Worm (Caenorhabditis elegans) whole organism, late embryonic: ENCODE data around the gene nhr-45.

Experiments used
- K02D7.2 ChIP-seq: sonication (generic microtip); optimal IDR thresholded peaks from 2 replicates; lab custom pipeline; 2017; ENCODE audit warnings: mild to moderate bottlenecking, missing genetic modification characterization, missing compliant biosample characterization
- ceh-14 ChIP-seq: sonication (generic microtip); optimal IDR thresholded peaks from 2 replicates; lab custom pipeline; 2016; ENCODE audit warnings: missing genotype, missing genetic modification characterization, missing compliant biosample characterization
- ceh-19 ChIP-seq: fragments of 200-800 bp; sonication (Bioruptor generic); optimal IDR thresholded peaks from 2 replicates; lab custom pipeline; 2018; ENCODE audit warnings: mild to moderate bottlenecking, missing genetic modification characterization, missing compliant biosample characterization
- ceh-24 ChIP-seq: sonication (generic microtip); optimal IDR thresholded peaks from 2 replicates; lab custom pipeline; 2016; ENCODE audit warnings: mild to moderate bottlenecking, missing genetic modification characterization, missing compliant biosample characterization
- ceh-30 ChIP-seq: fragments of 150-350 bp; optimal IDR thresholded peaks from 2 replicates; lab custom pipeline; 2014; ENCODE audit warnings: missing biosample characterization, missing genetic modification characterization
- ceh-31 ChIP-seq: sonication (generic microtip); optimal IDR thresholded peaks from 2 replicates; lab custom pipeline; 2016; ENCODE audit warnings: missing genetic modification characterization, missing compliant biosample characterization
- ceh-34 ChIP-seq: sonication (generic microtip); optimal IDR thresholded peaks from 2 replicates; lab custom pipeline; 2016; ENCODE audit warnings: mild to moderate bottlenecking, missing genetic modification characterization, missing compliant biosample characterization
- ceh-45 ChIP-seq: fragments of 200-800 bp; sonication (Bioruptor generic); IDR thresholded peaks from 2 replicates; pipeline ENCODE4 v1.3.6; 2022; ENCODE audit warnings: missing genetic modification reagents, missing genetic modification characterization, missing compliant biosample characterization
- dmd-4 ChIP-seq: sonication (generic microtip); optimal IDR thresholded peaks from 2 replicates; lab custom pipeline; 2016; ENCODE audit warnings: borderline replicate concordance, missing genetic modification characterization, missing compliant biosample characterization
- dve-1 ChIP-seq: sonication (generic microtip); optimal IDR thresholded peaks from 2 replicates; lab custom pipeline; 2017; ENCODE audit warnings: antibody characterized with exemption, mild to moderate bottlenecking, missing genetic modification characterization, missing compliant biosample characterization
- elt-2 ChIP-seq: sonication (generic microtip); optimal IDR thresholded peaks from 2 replicates; lab custom pipeline; 2016; ENCODE audit warnings: missing genetic modification reagents, missing genetic modification characterization, missing compliant biosample characterization
- elt-4 ChIP-seq: sonication (generic microtip); optimal IDR thresholded peaks from 2 replicates; lab custom pipeline; 2016; ENCODE audit warnings: missing genetic modification characterization, missing compliant biosample characterization
- ets-4 ChIP-seq: sonication (generic microtip); optimal IDR thresholded peaks from 2 replicates; lab custom pipeline; 2016; ENCODE audit warnings: missing genetic modification characterization, missing compliant biosample characterization
- eyg-1 ChIP-seq: sonication (generic microtip); optimal IDR thresholded peaks from 2 replicates; lab custom pipeline; 2016; ENCODE audit warnings: missing genotype, missing genetic modification characterization, missing compliant biosample characterization
- lim-6 ChIP-seq: sonication (generic microtip); optimal IDR thresholded peaks from 2 replicates; lab custom pipeline; 2016; ENCODE audit warnings: missing genetic modification characterization, missing compliant biosample characterization
- madf-2 ChIP-seq: sonication (generic microtip); optimal IDR thresholded peaks from 2 replicates; lab custom pipeline; 2017; ENCODE audit warnings: missing genetic modification characterization, missing compliant biosample characterization
- mec-3 ChIP-seq: sonication (generic microtip); optimal IDR thresholded peaks from 2 replicates; lab custom pipeline; 2016; ENCODE audit warnings: borderline replicate concordance, missing genetic modification characterization, missing compliant biosample characterization
- nfya-1 ChIP-seq: sonication (generic microtip); optimal IDR thresholded peaks from 2 replicates; lab custom pipeline; 2017; ENCODE audit warnings: missing genetic modification characterization, mild to moderate bottlenecking, missing compliant biosample characterization, antibody characterized with exemption, moderate library complexity
- nhr-232 ChIP-seq: sonication (generic microtip); optimal IDR thresholded peaks from 2 replicates; lab custom pipeline; 2016; ENCODE audit warnings: missing genetic modification characterization, missing compliant biosample characterization
- npax-4 ChIP-seq: sonication (generic microtip); optimal IDR thresholded peaks from 2 replicates; lab custom pipeline; 2016; ENCODE audit warnings: missing genetic modification characterization, missing compliant biosample characterization
- odd-2 ChIP-seq: sonication (generic microtip); optimal IDR thresholded peaks from 2 replicates; lab custom pipeline; 2017; ENCODE audit warnings: antibody characterized with exemption, mild to moderate bottlenecking, missing genetic modification characterization, missing compliant biosample characterization
- pag-3 ChIP-seq: sonication (generic microtip); optimal IDR thresholded peaks from 2 replicates; lab custom pipeline; 2016; ENCODE audit warnings: missing compliant biosample characterization, missing genetic modification characterization, borderline replicate concordance
- pat-9 ChIP-seq: fragments of 200-800 bp; sonication (Bioruptor generic); optimal IDR thresholded peaks from 2 replicates; lab custom pipeline; 2018; ENCODE audit warnings: mild to moderate bottlenecking, missing genetic modification characterization, moderate library complexity, missing compliant biosample characterization
- pax-1 ChIP-seq: fragments of 150-350 bp; optimal IDR thresholded peaks from 2 replicates; lab custom pipeline; 2014; ENCODE audit warnings: missing biosample characterization, missing genetic modification characterization
- pqm-1 ChIP-seq: sonication (generic microtip); optimal IDR thresholded peaks from 2 replicates; lab custom pipeline; 2016; ENCODE audit warnings: missing genetic modification characterization, missing compliant biosample characterization
- sox-2 ChIP-seq: fragments of 200-800 bp; sonication (Bioruptor generic); IDR thresholded peaks from 2 replicates; pipeline ENCODE4 v1.3.6; 2022; ENCODE audit warnings: missing genetic modification reagents, missing genetic modification characterization, missing compliant biosample characterization
- sox-4 ChIP-seq: sonication (generic microtip); optimal IDR thresholded peaks from 2 replicates; lab custom pipeline; 2017; ENCODE audit warnings: mild to moderate bottlenecking, missing genetic modification characterization, inconsistent platforms, missing compliant biosample characterization
- tbx-7 ChIP-seq: sonication (generic microtip); optimal IDR thresholded peaks from 2 replicates; lab custom pipeline; 2016; ENCODE audit warnings: missing genotype, missing genetic modification characterization, missing compliant biosample characterization
- ttx-3 ChIP-seq: sonication (generic microtip); optimal IDR thresholded peaks from 2 replicates; lab custom pipeline; 2016; ENCODE audit warnings: missing genetic modification reagents, missing genetic modification characterization, missing compliant biosample characterization
- unc-55 ChIP-seq: sonication (generic microtip); optimal IDR thresholded peaks from 2 replicates; lab custom pipeline; 2017; ENCODE audit warnings: missing biosample characterization, missing genetic modification reagents, missing genetic modification characterization
- unc-86 ChIP-seq: sonication (generic microtip); optimal IDR thresholded peaks from 2 replicates; lab custom pipeline; 2016; ENCODE audit warnings: missing genetic modification characterization, missing compliant biosample characterization
- zip-5 ChIP-seq: sonication (generic microtip); optimal IDR thresholded peaks from 2 replicates; lab custom pipeline; 2016; ENCODE audit warnings: missing genetic modification characterization, missing compliant biosample characterization
- ztf-16 ChIP-seq: sonication (generic microtip); optimal IDR thresholded peaks from 2 replicates; lab custom pipeline; 2017; ENCODE audit warnings: missing genetic modification characterization, missing compliant biosample characterization

The nhr-45 gene

DNA sequence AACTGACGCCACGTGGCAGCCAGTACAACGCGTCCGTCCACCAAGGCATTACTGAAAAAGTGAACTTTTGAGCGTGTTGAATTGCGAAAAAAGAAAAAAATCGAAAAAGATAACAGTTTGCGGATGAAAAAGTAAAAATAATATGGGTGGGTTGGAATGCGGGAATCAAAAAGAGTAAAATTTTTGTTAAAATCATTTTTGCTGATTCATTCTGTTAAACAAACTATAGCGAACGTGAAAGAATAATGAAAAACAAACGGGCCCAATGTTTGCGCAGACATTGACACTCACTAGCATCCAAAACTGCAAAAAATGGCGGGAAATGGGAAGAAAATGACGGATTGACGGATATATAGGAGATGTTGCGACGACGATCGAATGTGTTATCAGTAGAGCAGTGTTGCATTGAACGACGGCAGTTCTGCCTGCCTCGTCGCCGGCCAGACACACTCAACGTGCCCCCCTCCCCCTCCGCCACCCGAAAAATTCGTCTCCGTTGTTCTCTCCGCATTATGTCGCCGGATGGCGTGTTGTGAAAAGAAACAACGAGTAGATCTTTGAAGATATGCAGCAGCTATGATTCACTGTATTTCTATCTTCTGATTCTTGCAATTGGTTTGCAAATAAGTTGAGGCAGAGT, 39.4 kb upstream of the nhr-45 start, which contains the start of gene hyl-2 (continued):
- no peak for TF ChIP-seq unc-55 (GFP tag; lab: Kevin White, UChicago)

- TF ChIP-seq elt-2 (peak; percentile 83), pax-1 (tag; lab: Kevin White, UChicago) (no peak)
These were observed 38.2 kb upstream of the nhr-45 start for ce11 chrX:4698271-4698670.

ce11 chrX:4694611-4695370, 34.7 kb upstream of the nhr-45 start:
- no peak for TF ChIP-seq pax-1 (tag; lab: Kevin White, UChicago)
- TF ChIP-seq dve-1: no peak
- no peak for TF ChIP-seq tbx-7
- TF ChIP-seq elt-2: no peak
- TF ChIP-seq ceh-24 (tag; lab: Kevin White, UChicago): no peak
- no peak for TF ChIP-seq unc-86 (tag; lab: Kevin White, UChicago)
- no peak for TF ChIP-seq nfya-1
- TF ChIP-seq pqm-1 (tag; lab: Kevin White, UChicago): no peak
- no peak for TF ChIP-seq elt-4 (tag; lab: Kevin White, UChicago)
- no peak for TF ChIP-seq mec-3
- no peak for TF ChIP-seq ceh-31 (tag; lab: Kevin White, UChicago)
- TF ChIP-seq pag-3: no peak
- no peak for TF ChIP-seq ceh-14
- TF ChIP-seq zip-5 (tag; lab: Kevin White, UChicago): no peak
- no peak for TF ChIP-seq odd-2 (tag; lab: Kevin White, UChicago)
- TF ChIP-seq sox-2 (GFP tag; lab: Robert Waterston, UW): no peak

DNA sequence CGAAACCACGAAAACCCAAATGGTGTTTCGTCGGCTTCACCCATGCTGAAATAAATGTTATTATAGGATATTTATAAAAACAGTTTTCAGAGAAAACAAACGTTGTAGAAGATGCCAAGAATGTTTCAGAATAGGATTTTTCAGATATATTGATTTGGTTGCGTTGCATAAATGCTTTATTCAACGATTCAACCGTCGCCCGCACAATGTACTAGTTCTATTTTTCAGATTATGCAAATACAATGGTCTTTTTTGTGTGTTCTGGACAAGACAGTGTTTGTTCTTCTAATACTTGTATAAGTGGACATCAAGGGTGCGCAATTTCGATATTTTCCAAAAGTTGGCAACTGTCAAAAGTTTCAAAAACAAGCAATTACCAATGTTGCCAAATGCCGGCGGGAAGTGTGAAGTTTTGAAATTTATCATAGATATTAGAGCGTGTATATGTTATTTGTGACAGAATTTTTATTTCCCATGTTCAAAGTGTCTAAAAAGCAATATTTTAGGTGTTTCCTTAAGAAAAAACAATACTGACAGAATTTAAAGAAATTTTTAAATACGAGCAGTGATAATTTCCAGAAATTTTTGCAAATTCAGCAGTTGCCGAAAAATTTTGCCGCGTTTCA, 31.1 kb upstream of the nhr-45 start, which contains the start of gene K02G10.5:
K02G10.5 (minus strand) TSS at position 51 of the 626 bp plus-strand sequence.
- TF ChIP-seq ceh-19 (no peak), ceh-45 (GFP tag; lab: Robert Waterston, UW) (no peak), nhr-232 (no peak), ets-4 (tag; lab: Kevin White, UChicago) (no peak), lim-6 (tag; lab: Kevin White, UChicago) (no peak)

DNA sequence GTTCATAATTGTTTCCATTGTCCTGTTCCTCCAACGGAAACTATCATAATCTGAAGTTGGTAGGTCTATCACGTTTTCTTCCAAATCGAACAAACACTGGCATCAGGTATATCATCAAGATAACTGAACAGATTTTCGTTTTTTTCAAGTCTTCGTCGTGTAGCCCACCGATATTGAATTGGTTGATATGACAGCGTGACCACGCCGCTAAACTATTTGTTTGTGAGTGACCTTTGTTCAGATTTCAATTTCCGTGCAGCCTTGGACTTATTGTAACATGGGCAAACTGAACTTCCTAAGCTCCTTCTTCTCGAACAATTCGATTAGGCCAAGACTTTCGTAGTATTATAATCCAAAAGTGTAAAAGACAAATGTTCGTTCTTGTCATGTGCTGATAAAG, 25.5 kb upstream of the nhr-45 start:
- TF ChIP-seq eyg-1 (tag; lab: Kevin White, UChicago): no peak
- no peak for TF ChIP-seq npax-4 (tag; lab: Kevin White, UChicago)
- no peak for TF ChIP-seq pag-3
- no peak for TF ChIP-seq lim-6 (tag; lab: Kevin White, UChicago)
- no peak for TF ChIP-seq madf-2 (tag; lab: Kevin White, UChicago)
- TF ChIP-seq ceh-31 (tag; lab: Kevin White, UChicago): no peak

- TF ChIP-seq dmd-4 (tag; lab: Kevin White, UChicago) (no peak), tbx-7 (no peak)
These were observed 22.5 kb upstream of the nhr-45 start, which contains the start of gene K02G10.15 for ce11 chrX:4682616-4683015. Gene K02G10.15, minus strand, starts transcription at chrX:4682716.

- TF ChIP-seq nhr-232 (no peak), sox-4 (tag; lab: Kevin White, UChicago) (no peak), ceh-30 (tag; lab: Kevin White, UChicago) (no peak), K02D7.2 (tag; lab: Kevin White, UChicago) (no peak), ztf-16 (tag; lab: Kevin White, UChicago) (no peak), zip-5 (tag; lab: Kevin White, UChicago) (no peak), ceh-34 (tag; lab: Kevin White, UChicago) (no peak), ttx-3 (tag; lab: Kevin White, UChicago) (no peak), eyg-1 (tag; lab: Kevin White, UChicago) (no peak), pat-9 (tag; lab: Kevin White, UChicago) (no peak)
These were observed 17.9 kb upstream of the nhr-45 start, which contains the start of gene flp-11 for ce11 chrX:4678029-4678428. Gene flp-11, minus strand, starts transcription at chrX:4678129.
